Fruit fly (Drosophila melanogaster): ENCODE data around the gene CG42395.

The CG42395 gene

dm6 chrX:9579918-9580521, 4.0 kb upstream of the CG42395 start, which contains the start of gene LPCAT:
LPCAT (minus strand) TSS chrX:9579987.
- TF ChIP-seq psq (optimal IDR thresholded peaks at IDR 0.05) (no peak), Dll (optimal IDR thresholded peaks at IDR 0.05) (no peak), usp (GFP tag; optimal IDR thresholded peaks at IDR 0.05) (no peak), EcR (GFP tag; optimal IDR thresholded peaks at IDR 0.05) (no peak), CG8478 (optimal IDR thresholded peaks at IDR 0.05) (no peak), pan (optimal IDR thresholded peaks at IDR 0.05) (no peak)

dm6 chrX:9578696-9579509, 2.9 kb upstream of the CG42395 start:
- TF ChIP-seq CG8478 (optimal IDR thresholded peaks at IDR 0.05) (no peak), psq (optimal IDR thresholded peaks at IDR 0.05) (peak; percentile 39), EcR (GFP tag; optimal IDR thresholded peaks at IDR 0.05) (peak in 1 of 2 experiments; percentile 60)

dm6 chrX:9578014-9578413, 2.0 kb upstream of the CG42395 start:
- TF ChIP-seq pan (optimal IDR thresholded peaks at IDR 0.05) (no peak), CG8478 (optimal IDR thresholded peaks at IDR 0.05) (no peak)

- TF ChIP-seq psq (optimal IDR thresholded peaks at IDR 0.05) (no peak), EcR (GFP tag; optimal IDR thresholded peaks at IDR 0.05) (no peak), pan (optimal IDR thresholded peaks at IDR 0.05) (no peak), usp (GFP tag; optimal IDR thresholded peaks at IDR 0.05) (no peak), Dll (optimal IDR thresholded peaks at IDR 0.05) (no peak), CG8478 (optimal IDR thresholded peaks at IDR 0.05) (no peak)
Observed at dm6 chrX:9577338-9577644, 1.2 kb upstream of the CG42395 start.

dm6 chrX:9576504-9577337, 674 bp upstream of the CG42395 start:
- TF ChIP-seq Dll (optimal IDR thresholded peaks at IDR 0.05) (no peak), pan (optimal IDR thresholded peaks at IDR 0.05) (no peak), EcR (GFP tag; optimal IDR thresholded peaks at IDR 0.05) (no peak), usp (GFP tag; optimal IDR thresholded peaks at IDR 0.05) (no peak), CG8478 (optimal IDR thresholded peaks at IDR 0.05) (no peak), psq (optimal IDR thresholded peaks at IDR 0.05) (no peak)

dm6 chrX:9571208-9571607, 4.8 kb downstream of the CG42395 start, which contains the start of gene Cubn:
Cubn (minus strand) TSS chrX:9571308.
- TF ChIP-seq CG8478 (optimal IDR thresholded peaks at IDR 0.05): no peak

- TF ChIP-seq psq (optimal IDR thresholded peaks at IDR 0.05) (no peak), EcR (GFP tag; optimal IDR thresholded peaks at IDR 0.05) (no peak), CG8478 (optimal IDR thresholded peaks at IDR 0.05) (no peak), usp (GFP tag; optimal IDR thresholded peaks at IDR 0.05) (no peak), pan (optimal IDR thresholded peaks at IDR 0.05) (no peak), Dll (optimal IDR thresholded peaks at IDR 0.05) (no peak)
Observed at dm6 chrX:9556397-9556796, 19.6 kb downstream of the CG42395 start, which contains the start of gene CG15317. CG15317 (minus strand) TSS chrX:9556544.

dm6 chrX:9554346-9554808, 21.7 kb downstream of the CG42395 start, which contains the start of gene RpS28b:
RpS28b (plus strand) TSS chrX:9554623.
- TF ChIP-seq EcR (GFP tag; optimal IDR thresholded peaks at IDR 0.05) (no peak), CG8478 (optimal IDR thresholded peaks at IDR 0.05) (no peak), usp (GFP tag; optimal IDR thresholded peaks at IDR 0.05) (no peak)

dm6 chrX:9553545-9554320, 22.3 kb downstream of the CG42395 start:
- no peak for TF ChIP-seq psq (optimal IDR thresholded peaks at IDR 0.05)
- no peak for TF ChIP-seq pan (optimal IDR thresholded peaks at IDR 0.05)
- TF ChIP-seq usp (GFP tag; optimal IDR thresholded peaks at IDR 0.05): no peak
- no peak for TF ChIP-seq EcR (GFP tag; optimal IDR thresholded peaks at IDR 0.05)
- TF ChIP-seq CG8478 (optimal IDR thresholded peaks at IDR 0.05): no peak
- no peak for TF ChIP-seq Dll (optimal IDR thresholded peaks at IDR 0.05)

dm6 chrX:9551179-9551578, 24.9 kb downstream of the CG42395 start:
- TF ChIP-seq EcR (GFP tag; optimal IDR thresholded peaks at IDR 0.05): no peak
- TF ChIP-seq psq (optimal IDR thresholded peaks at IDR 0.05): no peak
- TF ChIP-seq pan (optimal IDR thresholded peaks at IDR 0.05): no peak
- TF ChIP-seq CG8478 (optimal IDR thresholded peaks at IDR 0.05): no peak
- no peak for TF ChIP-seq usp (GFP tag; optimal IDR thresholded peaks at IDR 0.05)

- TF ChIP-seq CG8478 (optimal IDR thresholded peaks at IDR 0.05) (no peak), usp (GFP tag; optimal IDR thresholded peaks at IDR 0.05) (no peak), psq (optimal IDR thresholded peaks at IDR 0.05) (no peak), pan (optimal IDR thresholded peaks at IDR 0.05) (no peak), EcR (GFP tag; optimal IDR thresholded peaks at IDR 0.05) (no peak), Dll (optimal IDR thresholded peaks at IDR 0.05) (no peak)
Observed at dm6 chrX:9550565-9551145, 25.4 kb downstream of the CG42395 start, which contains the start of gene CG32700. CG32700 (minus strand) TSS chrX:9550838.

Measured in whole organism.